Worm (Caenorhabditis elegans) whole organism, L3 larva: ENCODE measurements around the gene ndab-2.

Experiments used
- R02D3.7 ChIP-seq: fragments of 150-350 bp; optimal IDR thresholded peaks from 2 replicates; lab custom pipeline; 2014; ENCODE audit warnings: missing biosample characterization, missing genetic modification characterization
- ZK546.5 ChIP-seq: sonication (generic microtip); optimal IDR thresholded peaks from 2 replicates; lab custom pipeline; 2017; ENCODE audit warnings: missing biosample characterization, missing genetic modification characterization
- aly-2 ChIP-seq: fragments of 150-350 bp; optimal IDR thresholded peaks from 2 replicates; lab custom pipeline; 2014; ENCODE audit warnings: missing biosample characterization, missing genetic modification characterization
- ama-1 ChIP-seq: fragments of 150-350 bp; optimal IDR thresholded peaks from 2 replicates; lab custom pipeline; 2018
- ceh-16 ChIP-seq: sonication (generic microtip); optimal IDR thresholded peaks from 2 replicates; lab custom pipeline; 2017; ENCODE audit warnings: missing biosample characterization, missing genetic modification characterization
- ceh-28 ChIP-seq: fragments of 150-350 bp; optimal IDR thresholded peaks from 2 replicates; lab custom pipeline; 2014; ENCODE audit warnings: missing biosample characterization, missing genetic modification reagents, missing genetic modification characterization
- ceh-82 ChIP-seq: fragments of 150-350 bp; optimal IDR thresholded peaks from 2 replicates; lab custom pipeline; 2014; ENCODE audit warnings: missing biosample characterization, missing genetic modification characterization
- ceh-9 ChIP-seq: sonication (generic microtip); optimal IDR thresholded peaks from 2 replicates; lab custom pipeline; 2018; ENCODE audit warnings: missing biosample characterization, missing genetic modification characterization
- daf-12 ChIP-seq: fragments of 150-350 bp; optimal IDR thresholded peaks from 2 replicates; lab custom pipeline; 2014; ENCODE audit warnings: missing biosample characterization, missing genetic modification reagents, missing genetic modification characterization
- egl-27 ChIP-seq: sonication (generic microtip); optimal IDR thresholded peaks from 4 replicates; lab custom pipeline; 2017; ENCODE audit warnings: missing biosample characterization, missing genetic modification reagents, missing genetic modification characterization
- egl-5 ChIP-seq: fragments of 150-350 bp; optimal IDR thresholded peaks from 2 replicates; lab custom pipeline; 2017; ENCODE audit warnings: missing biosample characterization, missing genetic modification reagents, missing genetic modification characterization, inconsistent platforms
- elt-2 ChIP-seq: sonication (generic microtip); optimal IDR thresholded peaks from 2 replicates; lab custom pipeline; 2016; ENCODE audit warnings: missing genetic modification reagents, mild to moderate bottlenecking, missing genetic modification characterization, missing compliant biosample characterization
- elt-3 ChIP-seq, 3 experiments: fragments of 150-350 bp in 1 of 3; sonication (generic microtip) in 2 of 3; optimal IDR thresholded peaks; 2 replicates in 2 of 3; 4 replicates in 1 of 3; lab custom pipeline; 2014 to 2017; ENCODE audit warnings: missing biosample characterization in 3 of 3, missing genetic modification characterization in 3 of 3
- eor-1 ChIP-seq, 2 experiments: fragments of 150-350 bp; optimal IDR thresholded peaks; 2 replicates each; lab custom pipeline; 2014 to 2018; ENCODE audit warnings: missing biosample characterization in 2 of 2, missing genetic modification characterization in 2 of 2
- fkh-10 ChIP-seq: sonication (generic microtip); optimal IDR thresholded peaks from 2 replicates; lab custom pipeline; 2017; ENCODE audit warnings: missing biosample characterization, missing genetic modification reagents, missing genetic modification characterization
- fkh-2 ChIP-seq: fragments of 150-350 bp; optimal IDR thresholded peaks from 2 replicates; lab custom pipeline; 2014; ENCODE audit warnings: missing biosample characterization, missing genetic modification reagents, missing genetic modification characterization
- fos-1 ChIP-seq: fragments of 150-350 bp; optimal IDR thresholded peaks from 2 replicates; lab custom pipeline; 2014; ENCODE audit warnings: missing biosample characterization, missing genetic modification characterization
- hmg-11 ChIP-seq: sonication (generic microtip); optimal IDR thresholded peaks from 2 replicates; lab custom pipeline; 2016; ENCODE audit warnings: missing genetic modification characterization, missing compliant biosample characterization
- jun-1 ChIP-seq: fragments of 150-350 bp; optimal IDR thresholded peaks from 2 replicates; lab custom pipeline; 2014; ENCODE audit warnings: missing biosample characterization, missing genetic modification reagents, missing genetic modification characterization
- lin-15B ChIP-seq: fragments of 150-350 bp; optimal IDR thresholded peaks from 2 replicates; lab custom pipeline; 2014; ENCODE audit warnings: missing biosample characterization, missing genetic modification characterization
- lin-39 ChIP-seq: fragments of 150-350 bp; optimal IDR thresholded peaks from 2 replicates; lab custom pipeline; 2018; ENCODE audit warnings: missing biosample characterization, missing genetic modification reagents, missing genetic modification characterization
- lsy-12 ChIP-seq: sonication (generic microtip); optimal IDR thresholded peaks from 2 replicates; lab custom pipeline; 2016; ENCODE audit warnings: mild to moderate bottlenecking, missing genetic modification characterization, missing compliant biosample characterization
- mml-1 ChIP-seq: fragments of 150-350 bp; sonication (generic microtip); optimal IDR thresholded peaks from 3 replicates; lab custom pipeline; 2014; ENCODE audit warnings: missing biosample characterization, missing genetic modification characterization
- nfya-1 ChIP-seq: sonication (generic microtip); optimal IDR thresholded peaks from 2 replicates; lab custom pipeline; 2017; ENCODE audit warnings: missing genetic modification characterization, mild to moderate bottlenecking, missing compliant biosample characterization, antibody characterized with exemption, moderate library complexity; ENCODE audit not compliant: insufficient read depth
- nhr-11 ChIP-seq: fragments of 150-350 bp; optimal IDR thresholded peaks from 2 replicates; lab custom pipeline; 2014; ENCODE audit warnings: missing biosample characterization, missing genetic modification characterization
- nhr-12 ChIP-seq: fragments of 150-350 bp; optimal IDR thresholded peaks from 2 replicates; lab custom pipeline; 2014; ENCODE audit warnings: missing biosample characterization, missing genetic modification characterization
- nhr-23 ChIP-seq: fragments of 150-350 bp; optimal IDR thresholded peaks from 2 replicates; lab custom pipeline; 2014; ENCODE audit warnings: missing biosample characterization, missing genetic modification reagents, missing genetic modification characterization
- nhr-237 ChIP-seq: fragments of 150-350 bp; optimal IDR thresholded peaks from 2 replicates; lab custom pipeline; 2014; ENCODE audit warnings: missing biosample characterization, missing genetic modification characterization
- nhr-25 ChIP-seq: sonication (generic microtip); optimal IDR thresholded peaks from 2 replicates; lab custom pipeline; 2017; ENCODE audit warnings: missing biosample characterization, missing genetic modification characterization
- nhr-28 ChIP-seq: fragments of 150-350 bp; optimal IDR thresholded peaks from 2 replicates; lab custom pipeline; 2014; ENCODE audit warnings: missing biosample characterization, missing genetic modification characterization
- nhr-76 ChIP-seq: fragments of 150-350 bp; sonication (generic microtip); optimal IDR thresholded peaks from 5 replicates; lab custom pipeline; 2014; ENCODE audit warnings: missing biosample characterization, missing genetic modification characterization
- nhr-77 ChIP-seq: fragments of 150-350 bp; optimal IDR thresholded peaks from 2 replicates; lab custom pipeline; 2014; ENCODE audit warnings: missing biosample characterization, missing genetic modification characterization
- pha-4 ChIP-seq: fragments of 150-350 bp; optimal IDR thresholded peaks from 2 replicates; lab custom pipeline; 2014; ENCODE audit warnings: missing biosample characterization, missing genetic modification reagents, missing genetic modification characterization
- pqm-1 ChIP-seq: fragments of 150-350 bp; optimal IDR thresholded peaks from 2 replicates; lab custom pipeline; 2017; ENCODE audit warnings: missing biosample characterization, missing genetic modification characterization, inconsistent platforms
- sea-2 ChIP-seq: fragments of 150-350 bp; sonication (generic microtip); optimal IDR thresholded peaks from 4 replicates; lab custom pipeline; 2014; ENCODE audit warnings: missing biosample characterization, missing genetic modification reagents, missing genetic modification characterization
- skn-1 ChIP-seq: fragments of 150-350 bp; optimal IDR thresholded peaks from 2 replicates; lab custom pipeline; 2014; ENCODE audit warnings: missing biosample characterization, missing genetic modification characterization
- snpc-4 ChIP-seq: fragments of 150-350 bp; optimal IDR thresholded peaks from 2 replicates; lab custom pipeline; 2014; ENCODE audit warnings: missing biosample characterization, missing genetic modification characterization
- tbx-2 ChIP-seq: sonication (generic microtip); optimal IDR thresholded peaks from 2 replicates; lab custom pipeline; 2016; ENCODE audit warnings: mild to moderate bottlenecking, missing genetic modification characterization, missing compliant biosample characterization
- unc-39 ChIP-seq: sonication (generic microtip); optimal IDR thresholded peaks from 4 replicates; lab custom pipeline; 2017; ENCODE audit warnings: missing biosample characterization, missing genetic modification characterization
- unc-62 ChIP-seq: fragments of 150-350 bp; sonication (generic microtip); optimal IDR thresholded peaks from 4 replicates; lab custom pipeline; 2014; ENCODE audit warnings: missing biosample characterization, missing genetic modification reagents, missing genetic modification characterization
- zag-1 ChIP-seq: fragments of 150-350 bp; optimal IDR thresholded peaks from 2 replicates; lab custom pipeline; 2014; ENCODE audit warnings: missing biosample characterization, missing genetic modification characterization
- ztf-11 ChIP-seq: fragments of 150-350 bp; optimal IDR thresholded peaks from 2 replicates; lab custom pipeline; 2014; ENCODE audit warnings: missing biosample characterization, missing genetic modification characterization
- ztf-4 ChIP-seq: fragments of 150-350 bp; optimal IDR thresholded peaks from 2 replicates; lab custom pipeline; 2014; ENCODE audit warnings: missing biosample characterization, missing genetic modification characterization

ndab-2 gene

ce11 chrIII:7140228-7140710 is 40.3 kb upstream of the ndab-2 start (continued):
- TF ChIP-seq hmg-11 (tag; lab: Kevin White, UChicago) (no peak), ceh-16 (tag; lab: Kevin White, UChicago) (no peak), nhr-237 (no peak), zag-1 (tag; lab: Kevin White, UChicago) (no peak), fos-1 (tag; lab: Kevin White, UChicago) (no peak), nhr-23 (tag; lab: Kevin White, UChicago) (no peak), nhr-11 (tag; lab: Kevin White, UChicago) (no peak), nhr-76 (tag; lab: Kevin White, UChicago) (no peak), egl-27 (tag; lab: Kevin White, UChicago) (no peak), daf-12 (tag; lab: Kevin White, UChicago) (no peak), ztf-4 (no peak), ceh-9 (tag; lab: Kevin White, UChicago) (no peak), tbx-2 (tag; lab: Kevin White, UChicago) (peak; percentile 11), elt-3 (tag; optimal IDR thresholded peaks at IDR 0.05; lab: Kevin White, UChicago) (no peak), nhr-77 (no peak), lin-39 (no peak), fkh-10 (no peak)

- TF ChIP-seq pqm-1 (tag; lab: Kevin White, UChicago) (peak; percentile 62), egl-27 (tag; lab: Kevin White, UChicago) (peak; percentile 78), nhr-11 (tag; lab: Kevin White, UChicago) (no peak), daf-12 (tag; lab: Kevin White, UChicago) (no peak), elt-3 (tag; optimal IDR thresholded peaks at IDR 0.05; lab: Kevin White, UChicago) (peak in 1 of 3 experiments; percentile 3), aly-2 (no peak), ztf-11 (tag; lab: Kevin White, UChicago) (no peak), nhr-237 (no peak), fkh-10 (no peak), lin-39 (no peak), mml-1 (tag; lab: Kevin White, UChicago) (no peak), ztf-4 (no peak), nhr-77 (peak; percentile 62), ama-1 (lab: Kevin White, UChicago) (peak; percentile 91), fkh-2 (no peak), eor-1 (tag; optimal IDR thresholded peaks at IDR 0.05; lab: Kevin White, UChicago) (no peak), snpc-4 (peak; percentile 98), jun-1 (tag; lab: Kevin White, UChicago) (no peak), nhr-12 (tag; lab: Kevin White, UChicago) (no peak), egl-5 (no peak), nhr-28 (tag; lab: Kevin White, UChicago) (no peak), unc-62 (GFP tag; lab: Kevin White, UChicago) (no peak), ceh-16 (tag; lab: Kevin White, UChicago) (no peak), nhr-76 (tag; lab: Kevin White, UChicago) (no peak), ceh-82 (tag; lab: Kevin White, UChicago) (no peak), elt-2 (tag; lab: Kevin White, UChicago) (peak; percentile 80), ceh-9 (tag; lab: Kevin White, UChicago) (no peak), skn-1 (tag; lab: Kevin White, UChicago) (peak; percentile 36), zag-1 (tag; lab: Kevin White, UChicago) (no peak), unc-39 (no peak), nhr-25 (tag; lab: Kevin White, UChicago) (no peak), ceh-28 (tag; lab: Kevin White, UChicago) (peak; percentile 42), nfya-1 (tag; lab: Kevin White, UChicago) (peak; percentile 61), sea-2 (no peak), ZK546.5 (no peak), fos-1 (tag; lab: Kevin White, UChicago) (no peak), R02D3.7 (tag; lab: Kevin White, UChicago) (peak; percentile 31), lin-15B (tag; lab: Kevin White, UChicago) (peak; percentile 8), hmg-11 (tag; lab: Kevin White, UChicago) (no peak), pha-4 (tag; lab: Kevin White, UChicago) (peak; percentile 51), lsy-12 (tag; lab: Kevin White, UChicago) (peak; percentile 55)
These were observed 39.3 kb upstream of the ndab-2 start for ce11 chrIII:7141285-7141715.
